Fruit fly (Drosophila melanogaster) S2 (cell line): ENCODE data around the gene CG5194.

ENCODE experiments used
- CG8478 ChIP-seq: fragments of >200 bp; optimal IDR thresholded peaks from 2 replicates; lab custom pipeline; 2018
- CTCF ChIP-seq, 2 experiments: fragments of >200 bp; optimal IDR thresholded peaks; 2 replicates each; lab custom pipeline; 2018

- TF ChIP-seq CTCF (optimal IDR thresholded peaks at IDR 0.05; lab: Kevin White, UChicago) (no peak), CG8478 (lab: Kevin White, UChicago) (no peak)
These were observed 23.2 kb upstream of the CG5194 start for dm6 chr3L:9032871-9033270.
